Fruit fly (Drosophila melanogaster): ENCODE results near the gene yellow-f.

- TF ChIP-seq CG8478 (optimal IDR thresholded peaks at IDR 0.05) (no peak), psq (optimal IDR thresholded peaks at IDR 0.05) (no peak), Dll (optimal IDR thresholded peaks at IDR 0.05) (no peak), usp (GFP tag; optimal IDR thresholded peaks at IDR 0.05) (no peak), EcR (GFP tag; optimal IDR thresholded peaks at IDR 0.05) (peak; percentile 35 to 64), pan (optimal IDR thresholded peaks at IDR 0.05) (no peak)
These were observed 11.5 kb downstream of the yellow-f start for dm6 chr3R:12981334-12982166.

All from whole organism.